Fruit fly (Drosophila melanogaster): ENCODE results near the gene Coq2.

Coq2 gene

dm6 chr3R:8353994-8354393, 37.7 kb upstream of the Coq2 start:
- TF ChIP-seq lola (GFP tag; optimal IDR thresholded peaks at IDR 0.05), result no peak

DNA sequence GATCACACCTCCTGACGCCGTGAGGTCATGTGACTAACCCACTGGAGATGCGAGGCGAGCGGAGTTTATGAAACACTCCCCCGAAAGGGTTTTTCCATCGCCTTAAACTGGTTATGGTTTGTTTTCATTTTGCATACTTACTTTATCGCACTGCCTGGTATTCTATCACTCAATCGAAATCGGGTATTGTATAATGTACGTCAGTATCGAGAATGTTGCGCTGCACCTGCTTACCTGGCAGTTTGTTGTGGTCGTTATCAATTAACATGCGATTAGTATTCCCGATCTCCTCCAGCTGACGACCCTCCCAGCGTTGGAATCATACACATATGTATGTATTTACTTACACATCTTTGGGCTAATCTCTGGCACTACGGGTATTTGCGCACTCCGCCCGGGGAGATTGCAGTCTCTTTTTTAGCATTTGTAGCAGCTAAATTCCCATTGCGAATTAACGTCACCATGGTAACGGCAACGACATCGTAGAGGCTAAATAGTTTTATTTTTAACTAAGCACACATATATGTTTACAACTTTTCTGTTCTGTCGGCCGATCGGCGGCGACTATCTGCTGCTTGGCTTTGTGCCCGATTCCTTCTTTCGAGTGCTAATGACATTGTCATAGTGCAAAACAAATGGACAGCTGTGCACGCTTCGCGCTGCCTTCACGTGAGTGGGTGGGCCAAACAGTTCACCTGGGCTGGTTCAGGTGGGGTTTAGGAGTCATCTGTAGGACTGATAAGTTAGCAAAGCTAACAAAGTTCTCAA, 36.8 kb upstream of the Coq2 start:
- no peak for TF ChIP-seq ey (GFP tag; optimal IDR thresholded peaks at IDR 0.05)
- TF ChIP-seq h (GFP tag; optimal IDR thresholded peaks at IDR 0.05), result peak; percentile 30
- TF ChIP-seq Hr83 (GFP tag; optimal IDR thresholded peaks at IDR 0.05; ENCODE audit: poor library complexity, severe bottlenecking), result peak; percentile 16
- no peak for TF ChIP-seq Rel (GFP tag; optimal IDR thresholded peaks at IDR 0.05)
- TF ChIP-seq Rel (tag; optimal IDR thresholded peaks at IDR 0.05), result peak; percentile 73

- TF ChIP-seq HLH106 (tag; optimal IDR thresholded peaks at IDR 0.05) (peak; percentile 43), Abd-B (GFP tag; optimal IDR thresholded peaks at IDR 0.05) (peak; percentile 32), Rel (GFP tag; optimal IDR thresholded peaks at IDR 0.05) (no peak), Rel (tag; optimal IDR thresholded peaks at IDR 0.05) (peak; percentile 46), sv (GFP tag; optimal IDR thresholded peaks at IDR 0.05) (peak; percentile 1), N (GFP tag; optimal IDR thresholded peaks at IDR 0.05) (peak; percentile 8), Mio (GFP tag; optimal IDR thresholded peaks at IDR 0.05) (no peak), psq (GFP tag; optimal IDR thresholded peaks at IDR 0.05) (peak; percentile 22), fru (GFP tag; optimal IDR thresholded peaks at IDR 0.05) (no peak), ey (GFP tag; optimal IDR thresholded peaks at IDR 0.05) (peak; percentile 9), Hnf4 (GFP tag; optimal IDR thresholded peaks at IDR 0.05) (peak; percentile 73), woc (GFP tag; optimal IDR thresholded peaks at IDR 0.05) (no peak), CG32264 (GFP tag; optimal IDR thresholded peaks at IDR 0.05) (no peak), Sp1 (GFP tag; optimal IDR thresholded peaks at IDR 0.05) (peak; percentile 29)
Measured at dm6 chr3R:8349449-8350115, 33.2 kb upstream of the Coq2 start, which contains the start of gene Atg13. Atg13 (plus strand) TSS chr3R:8349815.

dm6 chr3R:8349106-8349448, 32.7 kb upstream of the Coq2 start:
- TF ChIP-seq CrebA (GFP tag; optimal IDR thresholded peaks at IDR 0.05; ENCODE audit: borderline replicate concordance), result no peak

- TF ChIP-seq Myc (optimal IDR thresholded peaks at IDR 0.05) (no peak), N (GFP tag; optimal IDR thresholded peaks at IDR 0.05) (no peak), Mio (GFP tag; optimal IDR thresholded peaks at IDR 0.05) (no peak), fru (GFP tag; optimal IDR thresholded peaks at IDR 0.05) (no peak), CG32264 (GFP tag; optimal IDR thresholded peaks at IDR 0.05) (no peak), woc (GFP tag; optimal IDR thresholded peaks at IDR 0.05) (no peak), foxo (GFP tag; optimal IDR thresholded peaks at IDR 0.05) (no peak), sv (GFP tag; optimal IDR thresholded peaks at IDR 0.05) (no peak), psq (GFP tag; optimal IDR thresholded peaks at IDR 0.05) (no peak), pan (optimal IDR thresholded peaks at IDR 0.05) (no peak), dl (GFP tag; optimal IDR thresholded peaks at IDR 0.05; ENCODE audit: insufficient read depth in 1 of 2, partially characterized antibody in 2 of 2) (no peak), Abd-B (GFP tag; optimal IDR thresholded peaks at IDR 0.05) (no peak), sage (GFP tag; optimal IDR thresholded peaks at IDR 0.05) (no peak), h (GFP tag; optimal IDR thresholded peaks at IDR 0.05) (no peak), dmrt93B (GFP tag; optimal IDR thresholded peaks at IDR 0.05) (no peak), GATAd (GFP tag; optimal IDR thresholded peaks at IDR 0.05) (no peak), Sp1 (GFP tag; optimal IDR thresholded peaks at IDR 0.05) (no peak), Jra (GFP tag; optimal IDR thresholded peaks at IDR 0.05) (no peak), tai (GFP tag; optimal IDR thresholded peaks at IDR 0.05) (no peak), Vsx2 (GFP tag; optimal IDR thresholded peaks at IDR 0.05; ENCODE audit: partially characterized antibody) (no peak)
Measured at dm6 chr3R:8347835-8348234, 31.5 kb upstream of the Coq2 start.

DNA sequence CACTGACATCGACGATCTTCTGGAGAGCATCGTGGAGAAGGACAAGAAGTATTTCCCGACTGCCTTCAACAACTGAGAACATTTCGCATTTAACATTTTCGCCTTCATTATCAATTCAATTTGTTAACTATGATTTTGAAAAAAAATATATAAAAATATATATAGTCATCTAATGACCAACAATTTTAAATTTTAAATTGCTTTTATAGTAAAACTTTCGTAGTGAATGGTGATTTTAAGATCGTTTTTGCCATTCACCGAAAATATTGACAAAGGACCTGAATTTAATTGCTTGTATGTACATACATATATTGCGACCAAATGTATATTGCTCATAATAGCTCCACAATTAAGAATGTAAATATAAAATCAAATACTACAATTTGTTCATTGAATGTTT, 30.9 kb upstream of the Coq2 start, which contains the start of gene CG7352:
Gene CG7352, plus strand, starts transcription at position 301 of the 400 bp plus-strand sequence.
- no peak for TF ChIP-seq CG9705 (GFP tag; optimal IDR thresholded peaks at IDR 0.05)
- TF ChIP-seq sv (GFP tag; optimal IDR thresholded peaks at IDR 0.05), result no peak
- no peak for TF ChIP-seq Dif (GFP tag; optimal IDR thresholded peaks at IDR 0.05; ENCODE audit: partially characterized antibody)
- TF ChIP-seq dl (GFP tag; optimal IDR thresholded peaks at IDR 0.05; ENCODE audit: insufficient read depth in 1 of 2, partially characterized antibody in 2 of 2), result no peak

Data from whole organism, wandering third instar larva.